Fruit fly (Drosophila melanogaster) whole organism, embryonic: ENCODE results near the gene CG17572.

Experiments used
- ATbp ChIP-seq: fragments of 200-800 bp; sonication (Bioruptor generic); optimal IDR thresholded peaks from 2 replicates; lab custom pipeline; 2017; ENCODE audit warnings: missing biosample characterization, mild to moderate bottlenecking, missing genetic modification characterization, missing genetic modification reagents
- Atf6 ChIP-seq: fragments of 200-800 bp; sonication (Bioruptor generic); IDR thresholded peaks from 2 replicates; pipeline ENCODE4 v1.3.6; 2022; ENCODE audit warnings: missing biosample characterization, missing genetic modification characterization
- Awh ChIP-seq: fragments of 200-800 bp; sonication (Bioruptor generic); IDR thresholded peaks from 2 replicates; pipeline ENCODE4, ENCODE4 v1.3.6; 2022; ENCODE audit warnings: missing biosample characterization, missing genetic modification characterization
- CG10565 ChIP-seq: fragments of 200-800 bp; sonication (Bioruptor generic); optimal IDR thresholded peaks from 3 replicates; lab custom pipeline; 2016; ENCODE audit warnings: missing biosample characterization, mild to moderate bottlenecking, missing genetic modification characterization
- CG11085 ChIP-seq: fragments of 200-800 bp; sonication (Bioruptor generic); IDR thresholded peaks from 2 replicates; pipeline ENCODE4 v1.3.6; 2022; ENCODE audit warnings: missing biosample characterization, missing genetic modification characterization
- CG13424 ChIP-seq: fragments of 200-800 bp; sonication (Bioruptor generic); optimal IDR thresholded peaks from 2 replicates; lab custom pipeline; 2019; ENCODE audit warnings: missing biosample characterization, mild to moderate bottlenecking, missing genetic modification characterization, moderate library complexity
- CG14014 ChIP-seq: fragments of 200-800 bp; sonication (Bioruptor generic); IDR thresholded peaks from 2 replicates; pipeline ENCODE4 v1.3.6; 2022; ENCODE audit warnings: missing biosample characterization, missing genetic modification characterization
- CG14860 ChIP-seq: fragments of 200-800 bp; sonication (Bioruptor generic); IDR thresholded peaks from 3 replicates; pipeline ENCODE4 v1.3.6; 2022; ENCODE audit warnings: missing biosample characterization, missing genetic modification characterization; ENCODE audit not compliant: partially characterized antibody
- CG1529 ChIP-seq: fragments of 200-800 bp; sonication (Bioruptor generic); optimal IDR thresholded peaks from 3 replicates; lab custom pipeline; 2018; ENCODE audit warnings: missing biosample characterization, missing genetic modification characterization
- CG1647 ChIP-seq: fragments of 200-800 bp; sonication (Bioruptor generic); optimal IDR thresholded peaks from 3 replicates; lab custom pipeline; 2016; ENCODE audit warnings: missing biosample characterization, missing genetic modification characterization
- CG16863 ChIP-seq: fragments of 200-800 bp; sonication (Bioruptor generic); optimal IDR thresholded peaks from 3 replicates; lab custom pipeline; 2016; ENCODE audit warnings: missing biosample characterization, missing genetic modification characterization
- CG18599 ChIP-seq: fragments of 200-800 bp; sonication (Bioruptor generic); optimal IDR thresholded peaks from 3 replicates; lab custom pipeline; 2017; ENCODE audit warnings: missing biosample characterization, missing genetic modification characterization, mild to moderate bottlenecking, moderate library complexity, missing genetic modification reagents
- CG2875 ChIP-seq: fragments of 200-800 bp; sonication (Bioruptor generic); optimal IDR thresholded peaks from 2 replicates; lab custom pipeline; 2017; ENCODE audit warnings: missing biosample characterization, mild to moderate bottlenecking, missing genetic modification characterization, missing genetic modification reagents
- CG3407 ChIP-seq: fragments of 200-800 bp; sonication (Bioruptor generic); optimal IDR thresholded peaks from 2 replicates; lab custom pipeline; 2018; ENCODE audit warnings: missing biosample characterization, mild to moderate bottlenecking, missing genetic modification characterization
- CG34224 ChIP-seq: fragments of 200-800 bp; sonication (Bioruptor generic); IDR thresholded peaks from 3 replicates; pipeline ENCODE4 v1.3.6; 2022; ENCODE audit warnings: missing biosample characterization, missing genetic modification characterization; ENCODE audit not compliant: partially characterized antibody
- CG4820 ChIP-seq: fragments of 200-800 bp; sonication (Bioruptor generic); optimal IDR thresholded peaks from 3 replicates; lab custom pipeline; 2016; ENCODE audit warnings: missing biosample characterization, missing genetic modification characterization
- CG6765 ChIP-seq: fragments of 200-800 bp; sonication (Bioruptor generic); optimal IDR thresholded peaks from 3 replicates; lab custom pipeline; 2017; ENCODE audit warnings: missing biosample characterization, mild to moderate bottlenecking, missing genetic modification characterization
- CG6791 ChIP-seq: fragments of 200-800 bp; sonication (Bioruptor generic); IDR thresholded peaks from 3 replicates; pipeline ENCODE4 v1.3.6; 2022; ENCODE audit warnings: missing biosample characterization, missing genetic modification characterization; ENCODE audit not compliant: partially characterized antibody
- CG7839 ChIP-seq: fragments of 200-800 bp; sonication (Bioruptor generic); optimal IDR thresholded peaks from 3 replicates; lab custom pipeline; 2018; ENCODE audit warnings: missing biosample characterization, mild to moderate bottlenecking, missing genetic modification characterization, moderate library complexity
- Doc2 ChIP-seq: fragments of 200-800 bp; sonication (Bioruptor generic); IDR thresholded peaks from 2 replicates; pipeline ENCODE4 v1.3.6; 2022; ENCODE audit warnings: missing biosample characterization, missing genetic modification characterization
- Drgx ChIP-seq: fragments of 200-800 bp; sonication (Bioruptor generic); IDR thresholded peaks from 2 replicates; pipeline ENCODE4 v1.3.6; 2022; ENCODE audit warnings: missing biosample characterization, missing genetic modification characterization
- E2f2 ChIP-seq: fragments of 200-800 bp; sonication (Bioruptor generic); IDR thresholded peaks from 2 replicates; pipeline ENCODE4 v1.3.6; 2022; ENCODE audit warnings: missing biosample characterization, missing genetic modification characterization
- HHEX ChIP-seq: fragments of 200-800 bp; sonication (Bioruptor generic); optimal IDR thresholded peaks from 3 replicates; lab custom pipeline; 2017; ENCODE audit warnings: missing biosample characterization, mild to moderate bottlenecking, missing genetic modification characterization, missing genetic modification reagents
- HmgD ChIP-seq: fragments of 200-800 bp; sonication (Bioruptor generic); optimal IDR thresholded peaks from 3 replicates; lab custom pipeline; 2016; ENCODE audit warnings: missing biosample characterization, missing genetic modification characterization
- MBD-R2 ChIP-seq: fragments of 200-800 bp; sonication (Bioruptor generic); IDR thresholded peaks from 2 replicates; pipeline ENCODE4 v1.3.6; 2022; ENCODE audit warnings: missing biosample characterization, missing genetic modification characterization
- Mes4 ChIP-seq: fragments of 200-800 bp; sonication (Bioruptor generic); optimal IDR thresholded peaks from 2 replicates; lab custom pipeline; 2016; ENCODE audit warnings: missing biosample characterization, missing genetic modification characterization
- Myb ChIP-seq: fragments of 200-800 bp; sonication (Bioruptor generic); optimal IDR thresholded peaks from 2 replicates; lab custom pipeline; 2016; ENCODE audit warnings: missing biosample characterization, missing genetic modification characterization
- Oaz ChIP-seq: fragments of 200-800 bp; sonication (Bioruptor generic); IDR thresholded peaks from 2 replicates; pipeline ENCODE4 v1.3.6; 2022; ENCODE audit warnings: missing biosample characterization, missing genetic modification characterization
- Pdp1 ChIP-seq, 2 experiments: fragments of 200-800 bp; sonication (Bioruptor generic); optimal IDR thresholded peaks; 3 replicates each; lab custom pipeline; 2016; ENCODE audit warnings: missing biosample characterization in 2 of 2, missing genetic modification characterization in 2 of 2, mild to moderate bottlenecking in 1 of 2, moderate library complexity in 1 of 2
- Side ChIP-seq: fragments of 200-800 bp; sonication (Bioruptor generic); optimal IDR thresholded peaks from 2 replicates; lab custom pipeline; 2016; ENCODE audit warnings: missing biosample characterization, missing genetic modification characterization
- Spps ChIP-seq: fragments of 200-800 bp; sonication (Bioruptor generic); optimal IDR thresholded peaks from 2 replicates; lab custom pipeline; 2018; ENCODE audit warnings: missing biosample characterization, mild to moderate bottlenecking, missing genetic modification characterization
- YL-1 ChIP-seq: fragments of 200-800 bp; sonication (Bioruptor generic); optimal IDR thresholded peaks from 3 replicates; lab custom pipeline; 2017; ENCODE audit warnings: missing biosample characterization, mild to moderate bottlenecking, missing genetic modification characterization
- ato ChIP-seq: fragments of 200-800 bp; sonication (Bioruptor generic); IDR thresholded peaks from 2 replicates; pipeline ENCODE4 v1.3.6; 2022; ENCODE audit warnings: missing biosample characterization, missing genetic modification characterization; ENCODE audit not compliant: partially characterized antibody
- bigmax ChIP-seq: fragments of 200-800 bp; sonication (Bioruptor generic); optimal IDR thresholded peaks from 2 replicates; lab custom pipeline; 2018; ENCODE audit warnings: missing biosample characterization, mild to moderate bottlenecking, missing genetic modification characterization
- btn ChIP-seq: fragments of 200-800 bp; sonication (Bioruptor generic); optimal IDR thresholded peaks from 2 replicates; lab custom pipeline; 2016; ENCODE audit warnings: missing biosample characterization, missing genetic modification characterization
- chif ChIP-seq, 2 experiments: fragments of 200-800 bp; sonication (Bioruptor generic); optimal IDR thresholded peaks; 3 replicates each; lab custom pipeline; 2016; ENCODE audit warnings: missing biosample characterization in 2 of 2, missing genetic modification characterization in 2 of 2
- crol ChIP-seq: fragments of 200-800 bp; sonication (Bioruptor generic); IDR thresholded peaks from 2 replicates; pipeline ENCODE4 v1.3.6; 2022; ENCODE audit warnings: missing biosample characterization, missing genetic modification characterization
- dati ChIP-seq: fragments of 200-800 bp; sonication (Bioruptor generic); IDR thresholded peaks from 2 replicates; pipeline ENCODE4 v1.3.6; 2022; ENCODE audit warnings: missing biosample characterization, missing genetic modification characterization
- gro ChIP-seq: fragments of 200-800 bp; sonication (Bioruptor generic); optimal IDR thresholded peaks from 2 replicates; lab custom pipeline; 2016; ENCODE audit warnings: missing biosample characterization, missing genetic modification characterization
- hkb ChIP-seq, 2 experiments: fragments of 200-800 bp in 1 of 2; fragments of >200 bp in 1 of 2; sonication (Bioruptor generic) in 1 of 2; IDR thresholded peaks in 1 of 2; optimal IDR thresholded peaks in 1 of 2; 2 replicates each; pipeline versions ENCODE4 v1.3.6 to Lab custom; 2017 to 2022; ENCODE audit warnings: missing biosample characterization in 1 of 2, missing genetic modification characterization in 1 of 2
- ind ChIP-seq: fragments of 200-800 bp; sonication (Bioruptor generic); optimal IDR thresholded peaks from 3 replicates; lab custom pipeline; 2016; ENCODE audit warnings: missing biosample characterization, missing genetic modification characterization
- lab ChIP-seq: fragments of 200-800 bp; sonication (Bioruptor generic); optimal IDR thresholded peaks from 3 replicates; lab custom pipeline; 2017; ENCODE audit warnings: missing biosample characterization, missing genetic modification characterization, mild to moderate bottlenecking, moderate library complexity, missing genetic modification reagents
- lilli ChIP-seq: fragments of 200-800 bp; sonication (Bioruptor generic); optimal IDR thresholded peaks from 3 replicates; lab custom pipeline; 2016; ENCODE audit warnings: missing biosample characterization, missing genetic modification characterization
- nerfin-2 ChIP-seq: fragments of 200-800 bp; sonication (Bioruptor generic); IDR thresholded peaks from 2 replicates; pipeline ENCODE4 v1.3.6; 2022; ENCODE audit warnings: missing biosample characterization, missing genetic modification characterization; ENCODE audit not compliant: partially characterized antibody
- org-1 ChIP-seq: fragments of 200-800 bp; sonication (Bioruptor generic); optimal IDR thresholded peaks from 2 replicates; lab custom pipeline; 2017; ENCODE audit warnings: missing biosample characterization, missing genetic modification characterization
- pho ChIP-seq: fragments of 200-800 bp; sonication (Bioruptor generic); optimal IDR thresholded peaks from 2 replicates; lab custom pipeline; 2016; ENCODE audit warnings: missing biosample characterization, missing genetic modification characterization
- sqz ChIP-seq: fragments of 200-800 bp; sonication (Bioruptor generic); optimal IDR thresholded peaks from 3 replicates; lab custom pipeline; 2018; ENCODE audit warnings: missing biosample characterization, mild to moderate bottlenecking, missing genetic modification characterization
- stc ChIP-seq: fragments of 200-800 bp; sonication (Bioruptor generic); IDR thresholded peaks from 2 replicates; pipeline ENCODE4 v1.3.6; 2022; ENCODE audit warnings: missing biosample characterization, missing genetic modification characterization
- tll ChIP-seq, 2 experiments: fragments of 200-800 bp in 1 of 2; fragments of >200 bp in 1 of 2; sonication (Bioruptor generic) in 1 of 2; optimal IDR thresholded peaks; 2 replicates each; lab custom pipeline; 2017 to 2019; ENCODE audit warnings: missing biosample characterization in 2 of 2, missing genetic modification characterization in 2 of 2, mild to moderate bottlenecking in 1 of 2, moderate library complexity in 1 of 2
- tna ChIP-seq: fragments of 200-800 bp; sonication (Bioruptor generic); IDR thresholded peaks from 2 replicates; pipeline ENCODE4 v1.3.6; 2022; ENCODE audit warnings: missing biosample characterization, missing genetic modification characterization; ENCODE audit not compliant: partially characterized antibody
- zf30C ChIP-seq: fragments of 200-800 bp; sonication (Bioruptor generic); optimal IDR thresholded peaks from 3 replicates; lab custom pipeline; 2018; ENCODE audit warnings: missing biosample characterization, mild to moderate bottlenecking, missing genetic modification characterization

Gene CG17572

DNA sequence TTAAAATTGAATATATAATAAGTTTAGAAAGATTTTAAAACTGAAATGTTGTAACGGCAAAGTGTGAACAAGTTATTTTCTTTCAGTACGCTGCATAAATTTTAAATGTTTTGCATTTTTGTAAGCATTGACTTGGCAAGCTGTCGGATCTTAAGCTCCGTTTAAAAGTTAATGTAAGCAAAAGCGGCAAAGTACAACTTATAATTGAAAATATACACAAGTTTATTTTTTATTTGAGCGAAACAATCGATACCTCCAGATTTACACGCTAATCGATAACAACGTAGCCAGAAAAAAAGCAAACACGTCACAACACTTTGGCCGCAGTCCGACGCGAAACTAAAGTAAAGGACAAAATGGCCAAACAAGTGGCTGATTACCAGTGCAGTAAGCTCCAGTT is 32.4 kb downstream of the CG17572 start, which contains the start of gene Catsup (continued):
- no peak for TF ChIP-seq btn (GFP tag; lab: Kevin White, UChicago)
- TF ChIP-seq CG1647 (GFP tag; lab: Kevin White, UChicago) = no peak
- 0 out of 2 replicates have a peak, but pooled peaks have one; percentile 18 for TF ChIP-seq ato (GFP tag; lab: Robert Waterston, UW)
- no peak for TF ChIP-seq ATbp
- no peak for TF ChIP-seq sqz (GFP tag; lab: Kevin White, UChicago)
- no peak for TF ChIP-seq ind
- TF ChIP-seq Oaz (GFP tag; lab: Robert Waterston, UW) = no peak
- no peak for TF ChIP-seq CG1529
- TF ChIP-seq CG34224 (GFP tag; lab: Robert Waterston, UW) = peak; percentile 58
- TF ChIP-seq HmgD (GFP tag; lab: Kevin White, UChicago) = no peak
- no peak for TF ChIP-seq CG7839 (tag; lab: Kevin White, UChicago)
- TF ChIP-seq zf30C (GFP tag; lab: Kevin White, UChicago) = no peak
- no peak for TF ChIP-seq Mes4 (GFP tag; lab: Kevin White, UChicago)
- TF ChIP-seq Atf6 (GFP tag; lab: Robert Waterston, UW) = no peak
- TF ChIP-seq org-1 = no peak
- no peak for TF ChIP-seq Side (GFP tag; lab: Kevin White, UChicago)
- no peak for TF ChIP-seq CG10565
- TF ChIP-seq dati (GFP tag; lab: Robert Waterston, UW) = no peak
- no peak for TF ChIP-seq hkb (optimal IDR thresholded peaks at IDR 0.05; lab: Kevin White, UChicago)
- TF ChIP-seq hkb (GFP tag; IDR thresholded peaks at IDR 0.05; lab: Robert Waterston, UW) = no peak
- no peak for TF ChIP-seq CG2875 (GFP tag; lab: Kevin White, UChicago)
- no peak for TF ChIP-seq CG4820 (GFP tag; lab: Kevin White, UChicago)
- peak; percentile 71 for TF ChIP-seq MBD-R2 (GFP tag; lab: Robert Waterston, UW)
- no peak for TF ChIP-seq lilli (GFP tag; lab: Kevin White, UChicago)
- TF ChIP-seq pho (GFP tag; lab: Kevin White, UChicago) = no peak
- TF ChIP-seq bigmax = no peak
- peak; percentile 52 for TF ChIP-seq YL-1 (GFP tag; lab: Kevin White, UChicago)
- TF ChIP-seq CG3407 (GFP tag; lab: Kevin White, UChicago) = no peak
- peak; percentile 39; the same call in 1 of the 2 replicates for TF ChIP-seq E2f2 (GFP tag; lab: Robert Waterston, UW)
- no peak for TF ChIP-seq HHEX
- TF ChIP-seq lab = no peak

DNA sequence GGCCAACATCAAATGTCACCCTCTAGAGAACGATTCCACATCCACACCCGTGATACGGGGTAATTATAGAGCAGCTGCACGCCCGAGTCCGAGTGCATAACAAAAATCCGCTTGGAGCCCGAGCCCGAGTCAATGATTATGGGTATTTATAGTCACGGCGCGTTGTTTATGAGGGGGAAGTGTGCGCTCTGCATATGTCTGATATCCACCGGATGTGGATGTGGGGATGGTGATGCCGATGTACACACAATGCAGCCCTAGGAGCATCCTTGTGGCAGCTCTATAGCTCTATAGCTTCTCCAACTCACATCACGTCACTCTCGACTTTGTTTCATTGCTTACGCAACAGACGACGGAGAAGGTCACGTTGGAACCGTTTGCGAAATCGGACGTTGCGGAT is 36.5 kb downstream of the CG17572 start:
- TF ChIP-seq Spps (tag; lab: Kevin White, UChicago) (no peak), CG14014 (GFP tag; lab: Robert Waterston, UW) (no peak), tna (GFP tag; lab: Robert Waterston, UW) (no peak), Pdp1 (GFP tag; optimal IDR thresholded peaks at IDR 0.05; lab: Kevin White, UChicago) (peak in 1 of 2 experiments; percentile 59), gro (GFP tag; lab: Kevin White, UChicago) (no peak), Awh (no peak), chif (GFP tag; optimal IDR thresholded peaks at IDR 0.05; lab: Kevin White, UChicago) (no peak), crol (GFP tag; lab: Robert Waterston, UW) (no peak), Myb (GFP tag; lab: Kevin White, UChicago) (no peak), CG6791 (GFP tag; lab: Robert Waterston, UW) (no peak), nerfin-2 (GFP tag; lab: Robert Waterston, UW) (no peak), zf30C (GFP tag; lab: Kevin White, UChicago) (no peak), Doc2 (no peak), stc (GFP tag; lab: Robert Waterston, UW) (no peak), CG11085 (GFP tag; lab: Robert Waterston, UW) (no peak), Drgx (GFP tag; lab: Robert Waterston, UW) (0 out of 2 replicates have a peak, but pooled peaks have one; percentile 9), CG14860 (0 out of 3 replicates have a peak, but pooled peaks have one; percentile 29), CG6765 (GFP tag; lab: Kevin White, UChicago) (no peak), tll (GFP tag; optimal IDR thresholded peaks at IDR 0.05; lab: Kevin White, UChicago) (no peak), CG13424 (tag; lab: Kevin White, UChicago) (no peak), CG16863 (GFP tag; lab: Kevin White, UChicago) (no peak), CG18599 (no peak)
